Fruit fly (Drosophila melanogaster): ENCODE results near the gene eas.

dm6 chrX:16320197-16320921, 42.2 kb downstream of the eas start, which contains the start of gene Cyp1:
- no peak for TF ChIP-seq CG8478 (optimal IDR thresholded peaks at IDR 0.05)
- no peak for TF ChIP-seq CTCF (optimal IDR thresholded peaks at IDR 0.05)
